Fruit fly (Drosophila melanogaster) Kc167 (cell line): ENCODE data around the gene CG10602.

ENCODE experiments used
- Myc ChIP-seq: fragments of >200 bp; optimal IDR thresholded peaks from 2 replicates; lab custom pipeline; 2017; ENCODE audit warnings: missing external identifiers
- h ChIP-seq: fragments of >200 bp; optimal IDR thresholded peaks from 3 replicates; lab custom pipeline; 2018; ENCODE audit warnings: missing external identifiers
- insv ChIP-seq: fragments of >200 bp; optimal IDR thresholded peaks from 3 replicates; lab custom pipeline; 2018; ENCODE audit warnings: missing external identifiers
- psq ChIP-seq: fragments of >200 bp; optimal IDR thresholded peaks from 2 replicates; lab custom pipeline; 2017; ENCODE audit warnings: missing external identifiers
- ttk ChIP-seq: sonication (Bioruptor generic); optimal IDR thresholded peaks from 2 replicates; lab custom pipeline; 2017; ENCODE audit warnings: missing external identifiers

DNA sequence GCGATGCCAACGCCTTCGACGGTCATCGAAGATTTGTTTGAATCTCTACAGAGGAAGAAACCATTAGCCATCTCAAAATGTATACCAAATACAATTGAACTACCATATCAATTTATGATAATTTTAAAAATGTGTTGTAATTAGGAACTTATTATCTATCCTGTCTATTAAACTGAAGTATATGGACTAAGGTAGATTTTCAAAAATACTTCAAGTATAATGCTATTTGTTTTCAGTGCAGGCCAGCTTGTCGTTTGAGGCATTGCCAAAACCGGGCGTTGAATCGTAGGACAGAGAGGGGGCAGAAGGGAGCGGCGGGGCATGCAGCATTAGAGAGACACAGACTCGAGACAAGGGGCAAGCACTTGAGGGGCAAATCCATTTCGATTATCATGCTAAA, 48.4 kb upstream of the CG10602 start:
- no peak for TF ChIP-seq h (lab: Kevin White, UChicago)
- TF ChIP-seq Myc: no peak
- TF ChIP-seq ttk: no peak
- no peak for TF ChIP-seq psq (lab: Kevin White, UChicago)
- no peak for TF ChIP-seq insv (lab: Kevin White, UChicago)
